Fruit fly (Drosophila melanogaster) whole organism, embryonic: ENCODE measurements around the gene FucTA.

Experiments used
- Atf6 ChIP-seq: fragments of 200-800 bp; sonication (Bioruptor generic); IDR thresholded peaks from 2 replicates; pipeline ENCODE4 v1.3.6; 2022; ENCODE audit warnings: missing biosample characterization, missing genetic modification characterization
- B-H1 ChIP-seq: fragments of 200-800 bp; sonication (Bioruptor generic); IDR thresholded peaks from 3 replicates; pipeline ENCODE4 v1.3.6; 2022; ENCODE audit warnings: missing biosample characterization, missing genetic modification characterization
- Bdp1 ChIP-seq: fragments of 200-800 bp; sonication (Bioruptor generic); optimal IDR thresholded peaks from 3 replicates; lab custom pipeline; 2016; ENCODE audit warnings: missing biosample characterization, missing genetic modification characterization
- CG10147 ChIP-seq: fragments of 200-800 bp; sonication (Bioruptor generic); optimal IDR thresholded peaks from 2 replicates; lab custom pipeline; 2019; ENCODE audit warnings: missing biosample characterization, mild to moderate bottlenecking, missing genetic modification characterization, moderate library complexity
- CG1024 ChIP-seq: fragments of 200-800 bp; sonication (Bioruptor generic); IDR thresholded peaks from 2 replicates; pipeline ENCODE4 v1.3.6; 2022; ENCODE audit warnings: missing biosample characterization, missing genetic modification characterization
- CG10321 ChIP-seq: fragments of 200-800 bp; sonication (Bioruptor generic); IDR thresholded peaks from 2 replicates; pipeline ENCODE4 v1.3.6; 2022; ENCODE audit warnings: missing biosample characterization, missing genetic modification characterization
- CG13296 ChIP-seq: fragments of 200-800 bp; sonication (Bioruptor generic); optimal IDR thresholded peaks from 3 replicates; lab custom pipeline; 2018; ENCODE audit warnings: missing biosample characterization, mild to moderate bottlenecking, missing genetic modification characterization
- CG13775 ChIP-seq: fragments of 200-800 bp; sonication (Bioruptor generic); optimal IDR thresholded peaks from 3 replicates; lab custom pipeline; 2017; ENCODE audit warnings: missing biosample characterization, mild to moderate bottlenecking, missing genetic modification characterization
- CG14050 ChIP-seq: fragments of 200-800 bp; sonication (Bioruptor generic); IDR thresholded peaks from 3 replicates; pipeline ENCODE4 v1.3.6; 2022; ENCODE audit warnings: missing biosample characterization, missing genetic modification characterization
- CG2116 ChIP-seq: fragments of 200-800 bp; sonication (Bioruptor generic); optimal IDR thresholded peaks from 3 replicates; lab custom pipeline; 2018; ENCODE audit warnings: missing biosample characterization, mild to moderate bottlenecking, missing genetic modification characterization
- CG2199 ChIP-seq: fragments of 200-800 bp; sonication (Bioruptor generic); IDR thresholded peaks from 3 replicates; pipeline ENCODE4 v1.3.6; 2022; ENCODE audit warnings: missing biosample characterization, missing genetic modification characterization
- CG2678 ChIP-seq: fragments of 200-800 bp; sonication (Bioruptor generic); optimal IDR thresholded peaks from 3 replicates; lab custom pipeline; 2019; ENCODE audit warnings: missing biosample characterization, mild to moderate bottlenecking, missing genetic modification characterization, moderate library complexity
- CG2875 ChIP-seq: fragments of 200-800 bp; sonication (Bioruptor generic); optimal IDR thresholded peaks from 2 replicates; lab custom pipeline; 2017; ENCODE audit warnings: missing biosample characterization, mild to moderate bottlenecking, missing genetic modification characterization, missing genetic modification reagents
- CG30020 ChIP-seq: fragments of 200-800 bp; optimal IDR thresholded peaks from 2 replicates; lab custom pipeline; 2019; ENCODE audit warnings: missing biosample characterization, mild to moderate bottlenecking, missing genetic modification characterization, moderate library complexity
- CG4617 ChIP-seq: fragments of 200-800 bp; sonication (Bioruptor generic); optimal IDR thresholded peaks from 3 replicates; lab custom pipeline; 2016; ENCODE audit warnings: missing biosample characterization, missing genetic modification characterization, borderline replicate concordance
- CG7357 ChIP-seq: fragments of 200-800 bp; sonication (Bioruptor generic); IDR thresholded peaks from 3 replicates; pipeline ENCODE4 v1.3.6; 2022; ENCODE audit warnings: missing biosample characterization, missing genetic modification characterization
- CG8388 ChIP-seq: fragments of 200-800 bp; sonication (Bioruptor generic); optimal IDR thresholded peaks from 2 replicates; lab custom pipeline; 2019; ENCODE audit warnings: missing biosample characterization, mild to moderate bottlenecking, missing genetic modification characterization, moderate library complexity
- CG9876 ChIP-seq: fragments of 200-800 bp; sonication (Bioruptor generic); optimal IDR thresholded peaks from 2 replicates; lab custom pipeline; 2016; ENCODE audit warnings: missing biosample characterization, missing genetic modification characterization
- Drgx ChIP-seq: fragments of 200-800 bp; sonication (Bioruptor generic); IDR thresholded peaks from 2 replicates; pipeline ENCODE4 v1.3.6; 2022; ENCODE audit warnings: missing biosample characterization, missing genetic modification characterization
- Elba2 ChIP-seq: fragments of 200-800 bp; sonication (Bioruptor generic); optimal IDR thresholded peaks from 3 replicates; lab custom pipeline; 2016; ENCODE audit warnings: missing biosample characterization, missing genetic modification characterization
- Fer1 ChIP-seq: fragments of 200-800 bp; sonication (Bioruptor generic); optimal IDR thresholded peaks from 2 replicates; lab custom pipeline; 2017; ENCODE audit warnings: missing biosample characterization, mild to moderate bottlenecking, missing genetic modification characterization
- Gsc ChIP-seq: fragments of 200-800 bp; sonication (Bioruptor generic); IDR thresholded peaks from 2 replicates; pipeline ENCODE4 v1.3.6; 2022; ENCODE audit warnings: missing biosample characterization, missing genetic modification characterization
- MESR4 ChIP-seq: fragments of 200-800 bp; sonication (Bioruptor generic); optimal IDR thresholded peaks from 2 replicates; lab custom pipeline; 2018; ENCODE audit warnings: missing biosample characterization, mild to moderate bottlenecking, missing genetic modification characterization, moderate library complexity
- Med ChIP-seq: fragments of 200-800 bp; sonication (Bioruptor generic); peaks from one replicate; lab custom pipeline; 2016; ENCODE audit warnings: missing biosample characterization, missing genetic modification characterization, mild to moderate bottlenecking, inconsistent platforms, moderate library complexity
- Neu2 ChIP-seq: fragments of 200-800 bp; sonication (Bioruptor generic); optimal IDR thresholded peaks from 3 replicates; lab custom pipeline; 2016; ENCODE audit warnings: missing biosample characterization, missing genetic modification characterization, borderline replicate concordance
- Pdp1 ChIP-seq, 2 experiments: fragments of 200-800 bp; sonication (Bioruptor generic); optimal IDR thresholded peaks; 3 replicates each; lab custom pipeline; 2016; ENCODE audit warnings: missing biosample characterization in 2 of 2, missing genetic modification characterization in 2 of 2, mild to moderate bottlenecking in 1 of 2, moderate library complexity in 1 of 2
- Sry-δ ChIP-seq: fragments of 200-800 bp; sonication (Bioruptor generic); optimal IDR thresholded peaks from 2 replicates; lab custom pipeline; 2016; ENCODE audit warnings: missing biosample characterization, missing genetic modification characterization
- TFAM ChIP-seq: fragments of 200-800 bp; sonication (Bioruptor generic); optimal IDR thresholded peaks from 2 replicates; lab custom pipeline; 2017; ENCODE audit warnings: missing biosample characterization, missing genetic modification characterization, inconsistent platforms
- Taf1 ChIP-seq: fragments of 200-800 bp; sonication (Bioruptor generic); IDR thresholded peaks from 2 replicates; pipeline ENCODE4 v1.3.6; 2022; ENCODE audit warnings: missing biosample characterization, missing genetic modification characterization
- ato ChIP-seq: fragments of 200-800 bp; sonication (Bioruptor generic); IDR thresholded peaks from 2 replicates; pipeline ENCODE4 v1.3.6; 2022; ENCODE audit warnings: missing biosample characterization, missing genetic modification characterization; ENCODE audit not compliant: partially characterized antibody
- bab2 ChIP-seq: fragments of 200-800 bp; sonication (Bioruptor generic); optimal IDR thresholded peaks from 2 replicates; lab custom pipeline; 2016; ENCODE audit warnings: missing biosample characterization, missing genetic modification characterization
- bbx ChIP-seq: fragments of 200-800 bp; sonication (Bioruptor generic); IDR thresholded peaks from 2 replicates; pipeline ENCODE4 v1.3.6; 2022; ENCODE audit warnings: missing biosample characterization, missing genetic modification characterization; ENCODE audit not compliant: partially characterized antibody
- chn ChIP-seq: fragments of 200-800 bp; sonication (Bioruptor generic); optimal IDR thresholded peaks from 2 replicates; lab custom pipeline; 2016; ENCODE audit warnings: missing biosample characterization, missing genetic modification characterization
- danr ChIP-seq: fragments of 200-800 bp; sonication (Bioruptor generic); IDR thresholded peaks from 2 replicates; pipeline ENCODE4 v1.3.6; 2022; ENCODE audit warnings: missing biosample characterization, missing genetic modification characterization
- ems ChIP-seq: fragments of 200-800 bp; sonication (Bioruptor generic); optimal IDR thresholded peaks from 3 replicates; lab custom pipeline; 2016; ENCODE audit warnings: missing biosample characterization, missing genetic modification characterization
- gce ChIP-seq: fragments of 200-800 bp; sonication (Bioruptor generic); IDR thresholded peaks from 3 replicates; pipeline ENCODE4 v1.3.6; 2022; ENCODE audit warnings: missing biosample characterization, missing genetic modification characterization
- gem ChIP-seq: fragments of 200-800 bp; sonication (Bioruptor generic); optimal IDR thresholded peaks from 2 replicates; lab custom pipeline; 2019; ENCODE audit warnings: missing biosample characterization, mild to moderate bottlenecking, missing genetic modification characterization, moderate library complexity
- grn ChIP-seq: fragments of 200-800 bp; sonication (Bioruptor generic); optimal IDR thresholded peaks from 3 replicates; lab custom pipeline; 2017; ENCODE audit warnings: missing biosample characterization, missing genetic modification characterization
- kay ChIP-seq: fragments of 200-800 bp; sonication (Bioruptor generic); optimal IDR thresholded peaks from 2 replicates; lab custom pipeline; 2016; ENCODE audit warnings: missing biosample characterization, missing genetic modification characterization
- knrl ChIP-seq: fragments of 200-800 bp; sonication (Bioruptor generic); IDR thresholded peaks from 3 replicates; pipeline ENCODE4 v1.3.6; 2022; ENCODE audit warnings: missing biosample characterization, missing genetic modification characterization; ENCODE audit not compliant: partially characterized antibody
- nerfin-1 ChIP-seq: fragments of 200-800 bp; sonication (Bioruptor generic); optimal IDR thresholded peaks from 3 replicates; lab custom pipeline; 2019; ENCODE audit warnings: missing biosample characterization, mild to moderate bottlenecking, missing genetic modification characterization, moderate library complexity
- nerfin-2 ChIP-seq: fragments of 200-800 bp; sonication (Bioruptor generic); IDR thresholded peaks from 2 replicates; pipeline ENCODE4 v1.3.6; 2022; ENCODE audit warnings: missing biosample characterization, missing genetic modification characterization; ENCODE audit not compliant: partially characterized antibody
- org-1 ChIP-seq: fragments of 200-800 bp; sonication (Bioruptor generic); optimal IDR thresholded peaks from 2 replicates; lab custom pipeline; 2017; ENCODE audit warnings: missing biosample characterization, missing genetic modification characterization
- row ChIP-seq: fragments of 200-800 bp; sonication (Bioruptor generic); IDR thresholded peaks from 3 replicates; pipeline ENCODE4 v1.3.6; 2022; ENCODE audit warnings: missing biosample characterization, missing genetic modification characterization
- salm ChIP-seq: fragments of 200-800 bp; sonication (Bioruptor generic); optimal IDR thresholded peaks from 2 replicates; lab custom pipeline; 2018; ENCODE audit warnings: missing biosample characterization, mild to moderate bottlenecking, missing genetic modification characterization
- sug ChIP-seq: fragments of 200-800 bp; optimal IDR thresholded peaks from 2 replicates; lab custom pipeline; 2019; ENCODE audit warnings: missing biosample characterization, mild to moderate bottlenecking, missing genetic modification characterization, moderate library complexity
- tio ChIP-seq: fragments of 200-800 bp; sonication (Bioruptor generic); optimal IDR thresholded peaks from 2 replicates; lab custom pipeline; 2017; ENCODE audit warnings: missing biosample characterization, missing genetic modification characterization, inconsistent platforms
- unc-4 ChIP-seq: fragments of 200-800 bp; sonication (Bioruptor generic); IDR thresholded peaks from 2 replicates; pipeline ENCODE4 v1.3.6; 2022; ENCODE audit warnings: missing biosample characterization, missing genetic modification characterization; ENCODE audit not compliant: partially characterized antibody
- zfh2 ChIP-seq: fragments of 200-800 bp; sonication (Bioruptor generic); optimal IDR thresholded peaks from 2 replicates; lab custom pipeline; 2016; ENCODE audit warnings: missing biosample characterization, missing genetic modification characterization

Gene FucTA

dm6 chr3L:15162005-15162404 lies 15.1 kb downstream of the FucTA start:
- TF ChIP-seq CG9876 (GFP tag; lab: Kevin White, UChicago) = no peak
- no peak for TF ChIP-seq CG30020 (tag; lab: Kevin White, UChicago)
- TF ChIP-seq row (GFP tag; lab: Robert Waterston, UW) = no peak
- TF ChIP-seq sug (tag; lab: Kevin White, UChicago) = no peak
- no peak for TF ChIP-seq nerfin-1 (tag; lab: Kevin White, UChicago)
- TF ChIP-seq knrl (GFP tag; lab: Robert Waterston, UW) = 0 out of 3 replicates have a peak, but pooled peaks have one; percentile 29
- TF ChIP-seq CG1024 (GFP tag; lab: Robert Waterston, UW) = no peak
- no peak for TF ChIP-seq tio (GFP tag; lab: Kevin White, UChicago)
- TF ChIP-seq Drgx (GFP tag; lab: Robert Waterston, UW) = no peak
- no peak for TF ChIP-seq bab2 (GFP tag; lab: Kevin White, UChicago)
- peak; percentile 61 for TF ChIP-seq Med (GFP tag; lab: Kevin White, UChicago)
- TF ChIP-seq unc-4 (GFP tag; lab: Robert Waterston, UW) = 0 out of 2 replicates have a peak, but pooled peaks have one; percentile 5
- no peak for TF ChIP-seq ato (GFP tag; lab: Robert Waterston, UW)
- no peak for TF ChIP-seq Sry-δ (GFP tag; lab: Kevin White, UChicago)
- TF ChIP-seq CG2116 (GFP tag; lab: Kevin White, UChicago) = no peak
- TF ChIP-seq Pdp1 (GFP tag; optimal IDR thresholded peaks at IDR 0.05; lab: Kevin White, UChicago) = peak in 1 of 2 experiments; percentile 94
- no peak for TF ChIP-seq org-1
- TF ChIP-seq MESR4 = peak; percentile 25
- TF ChIP-seq CG7357 (GFP tag; lab: Robert Waterston, UW) = no peak

DNA sequence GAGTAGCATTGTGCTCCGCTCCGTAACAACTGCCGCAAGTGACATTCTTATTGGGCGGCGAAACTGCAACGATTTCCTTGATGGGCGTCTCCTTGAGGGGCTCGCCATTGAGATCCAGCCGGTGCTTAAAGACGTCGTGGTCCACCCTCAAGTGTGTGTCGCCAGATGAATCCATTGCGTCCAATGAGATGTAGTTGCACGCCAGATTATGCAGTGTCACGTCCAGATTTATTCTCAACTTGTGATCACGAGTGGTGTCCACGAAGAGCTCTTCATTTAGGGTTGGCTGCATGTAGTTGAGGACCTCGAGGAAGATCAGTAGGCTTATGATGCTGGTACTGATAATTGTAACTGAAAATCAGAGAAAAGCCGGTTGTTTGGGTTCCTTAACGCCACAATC lies 16.1 kb downstream of the FucTA start:
- TF ChIP-seq kay (GFP tag; lab: Kevin White, UChicago) (no peak), Elba2 (GFP tag; lab: Kevin White, UChicago) (peak; percentile 9)
- TF ChIP-seq, all 482 proteins: peak for 1

DNA sequence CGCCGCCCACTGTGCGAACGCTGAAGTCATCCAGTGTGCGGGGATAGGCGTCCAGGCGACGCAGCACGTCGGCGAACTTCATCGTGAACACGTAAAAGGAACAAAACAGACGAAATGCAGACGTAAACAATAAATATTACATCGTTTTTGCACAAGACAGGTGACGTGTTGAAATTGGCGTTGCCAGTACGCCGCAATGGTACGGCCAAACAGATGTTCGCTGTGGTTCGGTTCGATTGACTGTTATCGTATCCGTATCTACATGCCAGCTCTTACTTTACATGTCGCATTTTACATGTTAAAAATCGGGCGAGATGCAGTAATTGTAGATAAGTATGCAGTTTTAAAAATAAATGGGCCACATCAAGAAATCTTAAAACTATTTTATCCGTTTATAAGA lies 16.5 kb downstream of the FucTA start, which contains the start of gene CG7011:
CG7011 (minus strand) TSS at position 215 of the 400 bp plus-strand sequence.
- no peak for TF ChIP-seq CG10147 (GFP tag; lab: Kevin White, UChicago)
- TF ChIP-seq CG14050 (GFP tag; lab: Robert Waterston, UW) = peak; percentile 34; the same call in 1 of the 3 replicates
- no peak for TF ChIP-seq B-H1 (GFP tag; lab: Robert Waterston, UW)
- TF ChIP-seq gce (GFP tag; lab: Robert Waterston, UW) = no peak
- TF ChIP-seq CG8388 (GFP tag; lab: Kevin White, UChicago) = no peak
- TF ChIP-seq bbx (GFP tag; lab: Robert Waterston, UW) = peak; percentile 78
- TF ChIP-seq CG13775 (GFP tag; lab: Kevin White, UChicago) = no peak
- TF ChIP-seq CG2199 (GFP tag; lab: Robert Waterston, UW) = no peak
- peak; percentile 26 for TF ChIP-seq CG4617 (GFP tag; lab: Kevin White, UChicago)
- TF ChIP-seq CG10321 = no peak
- no peak for TF ChIP-seq Taf1 (GFP tag; lab: Robert Waterston, UW)
- TF ChIP-seq zfh2 (GFP tag; lab: Kevin White, UChicago) = no peak
- no peak for TF ChIP-seq gem (tag; lab: Kevin White, UChicago)
- no peak for TF ChIP-seq Bdp1
- TF ChIP-seq Neu2 (GFP tag; lab: Kevin White, UChicago) = no peak
- no peak for TF ChIP-seq TFAM
- no peak for TF ChIP-seq ems
- no peak for TF ChIP-seq danr (GFP tag; lab: Robert Waterston, UW)
- TF ChIP-seq Atf6 (GFP tag; lab: Robert Waterston, UW) = no peak
- no peak for TF ChIP-seq nerfin-2
- no peak for TF ChIP-seq CG2678
- TF ChIP-seq salm (tag; lab: Kevin White, UChicago) = no peak
- no peak for TF ChIP-seq CG13296 (GFP tag; lab: Kevin White, UChicago)
- TF ChIP-seq Gsc = no peak
- TF ChIP-seq Fer1 (GFP tag; lab: Kevin White, UChicago) = no peak
- no peak for TF ChIP-seq CG2875 (GFP tag; lab: Kevin White, UChicago)
- no peak for TF ChIP-seq chn (GFP tag; lab: Kevin White, UChicago)
- no peak for TF ChIP-seq grn (GFP tag; lab: Kevin White, UChicago)
